Fruit fly (Drosophila melanogaster): Measurements from ENCODE around the gene CG9705.

CG9705 gene

DNA sequence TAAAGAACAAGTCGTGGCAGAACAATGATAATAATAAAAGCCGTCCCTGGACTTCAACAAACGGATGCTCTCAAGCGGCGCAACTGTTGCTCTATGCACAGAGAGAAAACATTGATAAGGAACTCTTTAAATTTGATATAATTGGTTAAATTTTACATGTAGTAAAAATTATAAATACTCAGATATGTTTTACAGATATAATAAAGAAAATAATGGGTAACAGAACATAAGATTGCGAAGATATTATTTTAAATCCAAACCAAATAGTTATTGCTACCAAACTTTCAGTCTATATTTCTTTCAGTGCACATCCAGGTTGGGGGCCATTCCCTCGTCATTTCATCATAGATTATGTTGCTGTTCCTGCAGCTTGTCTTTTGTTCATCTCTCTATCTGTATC is 30.2 kb upstream of the CG9705 start:
- TF ChIP-seq CG13204 (GFP tag; optimal IDR thresholded peaks at IDR 0.05) = no peak
- TF ChIP-seq CG14655 (GFP tag; optimal IDR thresholded peaks at IDR 0.05) = peak; percentile 89
- TF ChIP-seq Pif1B (GFP tag; optimal IDR thresholded peaks at IDR 0.05) = peak; percentile 52
- TF ChIP-seq fd96Ca (GFP tag; IDR thresholded peaks at IDR 0.05) = no peak
- TF ChIP-seq CG34367 (tag; optimal IDR thresholded peaks at IDR 0.05) = peak; percentile 43
- no peak for TF ChIP-seq EcR (GFP tag; optimal IDR thresholded peaks at IDR 0.05)
- TF ChIP-seq rn (GFP tag; IDR thresholded peaks at IDR 0.05) = no peak
- TF ChIP-seq Pif1A (GFP tag; optimal IDR thresholded peaks at IDR 0.05) = peak; percentile 7
- peak; percentile 67 for TF ChIP-seq CG15710 (tag; optimal IDR thresholded peaks at IDR 0.05)
- TF ChIP-seq CG12605 (GFP tag; IDR thresholded peaks at IDR 0.05) = no peak
- TF ChIP-seq CG32121 (GFP tag; IDR thresholded peaks at IDR 0.05) = no peak
- TF ChIP-seq CG9948 (tag; optimal IDR thresholded peaks at IDR 0.05) = peak; percentile 83
- peak; percentile 78 for TF ChIP-seq CG4496 (GFP tag; IDR thresholded peaks at IDR 0.05)
- peak; percentile 79 for TF ChIP-seq CG17806 (tag; optimal IDR thresholded peaks at IDR 0.05)
- peak; percentile 32 for TF ChIP-seq D1 (tag; optimal IDR thresholded peaks at IDR 0.05)
- peak; percentile 14 for TF ChIP-seq gl (tag; optimal IDR thresholded peaks at IDR 0.05)
- peak; percentile 75 for TF ChIP-seq CG8159 (tag; optimal IDR thresholded peaks at IDR 0.05)
- peak; percentile 50; the same call in 1 of the 2 replicates for TF ChIP-seq Ets98B (GFP tag; IDR thresholded peaks at IDR 0.05)
- TF ChIP-seq CG10348 (GFP tag; IDR thresholded peaks at IDR 0.05) = no peak
- TF ChIP-seq Snoo (tag; optimal IDR thresholded peaks at IDR 0.05) = no peak
- TF ChIP-seq CG8301 (tag; optimal IDR thresholded peaks at IDR 0.05) = peak; percentile 84

DNA sequence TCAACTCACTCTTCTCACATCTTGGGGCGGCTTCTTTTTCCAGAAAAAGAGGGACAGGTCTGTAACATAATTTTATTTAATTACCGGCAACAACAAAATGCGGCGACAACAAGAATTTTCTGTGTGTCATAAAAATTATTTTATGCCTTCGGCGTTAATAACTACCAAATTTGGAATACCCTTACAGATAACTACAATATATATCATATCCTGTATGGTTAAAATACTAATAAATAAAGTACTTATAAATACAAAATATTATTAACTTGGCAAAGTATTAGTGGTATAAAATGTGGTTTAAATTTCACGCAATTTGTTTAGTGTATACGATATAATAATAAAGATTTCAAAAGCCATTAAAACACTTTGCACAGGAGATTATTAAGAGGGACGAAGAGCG is 29.1 kb upstream of the CG9705 start:
- peak; percentile 28 for TF ChIP-seq CG15710 (tag; optimal IDR thresholded peaks at IDR 0.05)
- TF ChIP-seq Snoo (tag; optimal IDR thresholded peaks at IDR 0.05) = no peak
- TF ChIP-seq CG9948 (tag; optimal IDR thresholded peaks at IDR 0.05) = peak; percentile 6
- peak; percentile 11 for TF ChIP-seq CG17806 (tag; optimal IDR thresholded peaks at IDR 0.05)
- TF ChIP-seq CG8159 (tag; optimal IDR thresholded peaks at IDR 0.05) = peak; percentile 2

DNA sequence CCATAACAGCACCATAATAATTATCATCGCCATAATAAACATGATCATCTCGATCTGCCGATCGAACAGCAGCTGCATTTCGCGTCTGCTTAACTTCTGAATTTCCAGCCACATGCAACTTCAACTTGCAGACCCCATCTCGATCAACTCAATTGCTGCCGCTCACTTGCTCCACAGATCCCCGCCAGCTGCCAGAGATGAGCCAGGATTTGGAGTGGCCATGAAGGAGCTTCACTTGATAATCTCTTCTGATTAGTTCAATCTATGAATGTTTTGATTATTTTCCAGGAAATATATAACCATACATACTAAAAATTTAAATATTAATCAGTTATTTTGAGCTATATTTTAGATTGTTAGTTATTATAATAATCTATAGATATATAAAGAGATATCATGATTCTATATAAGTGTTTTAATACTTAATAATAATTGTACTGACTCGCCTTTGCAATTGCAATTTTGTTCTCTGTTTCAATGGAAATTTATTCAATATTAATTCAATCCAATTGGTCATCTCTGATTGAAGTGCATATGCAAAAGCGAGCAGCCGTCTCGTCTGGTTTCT is 28.3 kb upstream of the CG9705 start:
- TF ChIP-seq CG8159 (tag; optimal IDR thresholded peaks at IDR 0.05) (peak; percentile 68), CG17806 (tag; optimal IDR thresholded peaks at IDR 0.05) (peak; percentile 31), CG12605 (GFP tag; IDR thresholded peaks at IDR 0.05) (no peak), CG14655 (GFP tag; optimal IDR thresholded peaks at IDR 0.05) (peak; percentile 70), CG9948 (tag; optimal IDR thresholded peaks at IDR 0.05) (peak; percentile 43), CG10348 (GFP tag; IDR thresholded peaks at IDR 0.05) (no peak), Pif1B (GFP tag; optimal IDR thresholded peaks at IDR 0.05) (peak; percentile 9), CG13204 (GFP tag; optimal IDR thresholded peaks at IDR 0.05) (no peak), CG4496 (GFP tag; IDR thresholded peaks at IDR 0.05) (peak; percentile 6; the same call in 1 of the 3 replicates), fd96Ca (GFP tag; IDR thresholded peaks at IDR 0.05) (no peak), Snoo (tag; optimal IDR thresholded peaks at IDR 0.05) (no peak), CG8301 (tag; optimal IDR thresholded peaks at IDR 0.05) (peak; percentile 47), CG15710 (tag; optimal IDR thresholded peaks at IDR 0.05) (peak; percentile 3), gl (tag; optimal IDR thresholded peaks at IDR 0.05) (no peak), Ets98B (GFP tag; IDR thresholded peaks at IDR 0.05) (no peak), rn (GFP tag; IDR thresholded peaks at IDR 0.05) (no peak), CG32121 (GFP tag; IDR thresholded peaks at IDR 0.05) (no peak), D1 (tag; optimal IDR thresholded peaks at IDR 0.05) (peak; percentile 16), EcR (GFP tag; optimal IDR thresholded peaks at IDR 0.05) (peak; percentile 22), Pif1A (GFP tag; optimal IDR thresholded peaks at IDR 0.05) (no peak), CG34367 (tag; optimal IDR thresholded peaks at IDR 0.05) (no peak)

DNA sequence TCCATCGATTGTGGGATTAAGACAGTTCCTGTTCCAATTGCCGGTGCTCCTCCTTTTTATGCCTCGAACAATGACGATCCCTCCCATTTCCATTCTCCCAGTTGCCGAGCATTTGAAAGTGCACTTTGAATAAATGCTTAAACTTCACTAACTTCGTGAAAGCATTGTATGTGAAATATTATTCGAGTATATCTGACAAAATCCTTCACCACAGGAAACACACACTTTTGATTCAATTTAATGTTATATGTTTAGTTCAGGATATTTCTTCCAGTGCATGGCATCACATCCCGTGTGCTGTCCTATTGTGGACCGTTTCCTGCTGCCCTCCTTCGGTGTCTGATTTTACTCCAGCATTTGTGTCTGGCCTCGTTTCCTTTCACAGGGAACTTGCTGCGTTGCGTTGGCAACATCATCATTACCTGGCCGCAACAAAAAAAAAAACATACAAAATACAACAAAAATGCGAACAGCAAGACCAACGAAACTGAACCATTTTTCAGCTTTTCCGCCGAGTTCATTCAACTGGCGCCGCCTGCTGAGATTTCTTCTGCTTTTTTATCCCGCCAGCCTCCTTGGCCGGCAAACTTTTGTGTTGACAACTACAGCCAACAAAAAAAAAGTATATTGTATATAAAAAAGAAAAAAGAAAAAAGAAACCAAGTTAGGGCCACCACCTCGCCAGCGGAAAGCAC is 27.4 kb upstream of the CG9705 start:
- peak; percentile 86 for TF ChIP-seq EcR (GFP tag; optimal IDR thresholded peaks at IDR 0.05)
- peak; percentile 78 for TF ChIP-seq Ets98B (GFP tag; IDR thresholded peaks at IDR 0.05)
- TF ChIP-seq CG8159 (tag; optimal IDR thresholded peaks at IDR 0.05) = peak; percentile 68
- TF ChIP-seq CG15710 (tag; optimal IDR thresholded peaks at IDR 0.05) = peak; percentile 63
- TF ChIP-seq CG4496 (GFP tag; IDR thresholded peaks at IDR 0.05) = peak; percentile 87
- peak; percentile 64 for TF ChIP-seq Pif1B (GFP tag; optimal IDR thresholded peaks at IDR 0.05)
- TF ChIP-seq rn (GFP tag; IDR thresholded peaks at IDR 0.05) = peak; percentile 49; the same call in 1 of the 2 replicates
- TF ChIP-seq fd96Ca (GFP tag; IDR thresholded peaks at IDR 0.05) = peak; percentile 73
- peak; percentile 60 for TF ChIP-seq CG32121 (GFP tag; IDR thresholded peaks at IDR 0.05)
- TF ChIP-seq D1 (tag; optimal IDR thresholded peaks at IDR 0.05) = peak; percentile 19
- TF ChIP-seq CG10348 (GFP tag; IDR thresholded peaks at IDR 0.05) = no peak
- TF ChIP-seq CG9948 (tag; optimal IDR thresholded peaks at IDR 0.05) = peak; percentile 83
- no peak for TF ChIP-seq CG13204 (GFP tag; optimal IDR thresholded peaks at IDR 0.05)
- TF ChIP-seq CG8301 (tag; optimal IDR thresholded peaks at IDR 0.05) = peak; percentile 90
- TF ChIP-seq CG12605 (GFP tag; IDR thresholded peaks at IDR 0.05) = peak; percentile 86
- TF ChIP-seq gl (tag; optimal IDR thresholded peaks at IDR 0.05) = peak; percentile 62
- TF ChIP-seq Snoo (tag; optimal IDR thresholded peaks at IDR 0.05) = peak; percentile 58
- TF ChIP-seq CG17806 (tag; optimal IDR thresholded peaks at IDR 0.05) = peak; percentile 75
- TF ChIP-seq CG14655 (GFP tag; optimal IDR thresholded peaks at IDR 0.05) = peak; percentile 89
- TF ChIP-seq Pif1A (GFP tag; optimal IDR thresholded peaks at IDR 0.05) = peak; percentile 80
- TF ChIP-seq CG34367 (tag; optimal IDR thresholded peaks at IDR 0.05) = peak; percentile 69

DNA sequence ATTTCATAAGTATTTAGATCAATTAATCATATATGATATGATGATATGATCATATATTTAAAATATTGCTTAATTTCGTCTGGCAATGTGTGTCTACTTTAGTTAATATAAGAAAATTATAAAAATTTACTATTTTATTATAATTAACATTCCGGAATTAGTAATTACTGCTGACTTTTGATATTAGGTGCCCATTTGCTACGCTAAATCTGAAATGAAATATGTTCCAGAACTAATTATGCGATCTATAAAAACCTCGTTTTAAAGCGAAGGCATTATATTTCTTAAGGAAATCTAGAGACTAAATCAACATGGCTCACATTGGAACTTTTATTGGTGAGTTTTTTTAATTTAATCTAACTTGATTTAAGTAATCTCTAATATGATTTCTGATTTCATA is 24.7 kb upstream of the CG9705 start, which contains the start of gene CG42852:
Gene CG42852 (plus strand): TSS at position 301 of the 400 bp plus-strand sequence.
- TF ChIP-seq CG12605 (GFP tag; IDR thresholded peaks at IDR 0.05) (no peak), CG8301 (tag; optimal IDR thresholded peaks at IDR 0.05) (no peak), Ets98B (GFP tag; IDR thresholded peaks at IDR 0.05) (no peak), CG32121 (GFP tag; IDR thresholded peaks at IDR 0.05) (no peak), CG8159 (tag; optimal IDR thresholded peaks at IDR 0.05) (no peak), CG15710 (tag; optimal IDR thresholded peaks at IDR 0.05) (no peak), CG34367 (tag; optimal IDR thresholded peaks at IDR 0.05) (no peak), Pif1B (GFP tag; optimal IDR thresholded peaks at IDR 0.05) (no peak), CG13204 (GFP tag; optimal IDR thresholded peaks at IDR 0.05) (no peak), D1 (tag; optimal IDR thresholded peaks at IDR 0.05) (no peak), CG10348 (GFP tag; IDR thresholded peaks at IDR 0.05) (no peak), fd96Ca (GFP tag; IDR thresholded peaks at IDR 0.05) (no peak), gl (tag; optimal IDR thresholded peaks at IDR 0.05) (no peak)

Measured in whole organism, pupa.